Worm (Caenorhabditis elegans) whole organism, L3 larva: ENCODE results near the gene T06C10.3.

Experiments
- ZK546.5 ChIP-seq: sonication (generic microtip); optimal IDR thresholded peaks from 2 replicates; lab custom pipeline; 2017; ENCODE audit warnings: missing biosample characterization, missing genetic modification characterization
- aly-2 ChIP-seq: fragments of 150-350 bp; optimal IDR thresholded peaks from 2 replicates; lab custom pipeline; 2014; ENCODE audit warnings: missing biosample characterization, missing genetic modification characterization
- ceh-16 ChIP-seq: sonication (generic microtip); optimal IDR thresholded peaks from 2 replicates; lab custom pipeline; 2017; ENCODE audit warnings: missing biosample characterization, missing genetic modification characterization
- ceh-82 ChIP-seq: fragments of 150-350 bp; optimal IDR thresholded peaks from 2 replicates; lab custom pipeline; 2014; ENCODE audit warnings: missing biosample characterization, missing genetic modification characterization
- ceh-9 ChIP-seq: sonication (generic microtip); optimal IDR thresholded peaks from 2 replicates; lab custom pipeline; 2018; ENCODE audit warnings: missing biosample characterization, missing genetic modification characterization
- egl-27 ChIP-seq: sonication (generic microtip); optimal IDR thresholded peaks from 4 replicates; lab custom pipeline; 2017; ENCODE audit warnings: missing biosample characterization, missing genetic modification reagents, missing genetic modification characterization
- egl-5 ChIP-seq: fragments of 150-350 bp; optimal IDR thresholded peaks from 2 replicates; lab custom pipeline; 2017; ENCODE audit warnings: missing biosample characterization, missing genetic modification reagents, missing genetic modification characterization, inconsistent platforms
- elt-1 ChIP-seq: fragments of 150-350 bp; optimal IDR thresholded peaks from 2 replicates; lab custom pipeline; 2014; ENCODE audit warnings: missing biosample characterization, missing genetic modification characterization
- elt-2 ChIP-seq: sonication (generic microtip); optimal IDR thresholded peaks from 2 replicates; lab custom pipeline; 2016; ENCODE audit warnings: missing genetic modification reagents, mild to moderate bottlenecking, missing genetic modification characterization, missing compliant biosample characterization
- elt-3 ChIP-seq, 3 experiments: fragments of 150-350 bp in 1 of 3; sonication (generic microtip) in 2 of 3; optimal IDR thresholded peaks; 2 replicates in 2 of 3; 4 replicates in 1 of 3; lab custom pipeline; 2014 to 2017; ENCODE audit warnings: missing biosample characterization in 3 of 3, missing genetic modification characterization in 3 of 3
- eor-1 ChIP-seq, 2 experiments: fragments of 150-350 bp; optimal IDR thresholded peaks; 2 replicates each; lab custom pipeline; 2014 to 2018; ENCODE audit warnings: missing biosample characterization in 2 of 2, missing genetic modification characterization in 2 of 2
- fkh-10 ChIP-seq: sonication (generic microtip); optimal IDR thresholded peaks from 2 replicates; lab custom pipeline; 2017; ENCODE audit warnings: missing biosample characterization, missing genetic modification reagents, missing genetic modification characterization
- fos-1 ChIP-seq: fragments of 150-350 bp; optimal IDR thresholded peaks from 2 replicates; lab custom pipeline; 2014; ENCODE audit warnings: missing biosample characterization, missing genetic modification characterization
- hmg-11 ChIP-seq: sonication (generic microtip); optimal IDR thresholded peaks from 2 replicates; lab custom pipeline; 2016; ENCODE audit warnings: missing genetic modification characterization, missing compliant biosample characterization
- lin-15B ChIP-seq: fragments of 150-350 bp; optimal IDR thresholded peaks from 2 replicates; lab custom pipeline; 2014; ENCODE audit warnings: missing biosample characterization, missing genetic modification characterization
- lin-39 ChIP-seq: fragments of 150-350 bp; optimal IDR thresholded peaks from 2 replicates; lab custom pipeline; 2018; ENCODE audit warnings: missing biosample characterization, missing genetic modification reagents, missing genetic modification characterization
- mdl-1 ChIP-seq: fragments of 150-350 bp; optimal IDR thresholded peaks from 2 replicates; lab custom pipeline; 2014; ENCODE audit warnings: missing biosample characterization, missing genetic modification characterization
- mml-1 ChIP-seq: fragments of 150-350 bp; sonication (generic microtip); optimal IDR thresholded peaks from 3 replicates; lab custom pipeline; 2014; ENCODE audit warnings: missing biosample characterization, missing genetic modification characterization
- nfya-1 ChIP-seq: sonication (generic microtip); optimal IDR thresholded peaks from 2 replicates; lab custom pipeline; 2017; ENCODE audit warnings: missing genetic modification characterization, mild to moderate bottlenecking, missing compliant biosample characterization, antibody characterized with exemption, moderate library complexity; ENCODE audit not compliant: insufficient read depth
- nhr-12 ChIP-seq: fragments of 150-350 bp; optimal IDR thresholded peaks from 2 replicates; lab custom pipeline; 2014; ENCODE audit warnings: missing biosample characterization, missing genetic modification characterization
- nhr-23 ChIP-seq: fragments of 150-350 bp; optimal IDR thresholded peaks from 2 replicates; lab custom pipeline; 2014; ENCODE audit warnings: missing biosample characterization, missing genetic modification reagents, missing genetic modification characterization
- nhr-237 ChIP-seq: fragments of 150-350 bp; optimal IDR thresholded peaks from 2 replicates; lab custom pipeline; 2014; ENCODE audit warnings: missing biosample characterization, missing genetic modification characterization
- nhr-25 ChIP-seq: sonication (generic microtip); optimal IDR thresholded peaks from 2 replicates; lab custom pipeline; 2017; ENCODE audit warnings: missing biosample characterization, missing genetic modification characterization
- nhr-43 ChIP-seq: sonication (generic microtip); optimal IDR thresholded peaks from 2 replicates; lab custom pipeline; 2016; ENCODE audit warnings: mild to moderate bottlenecking, missing genetic modification characterization, missing compliant biosample characterization; ENCODE audit not compliant: poor library complexity, severe bottlenecking
- nhr-67 ChIP-seq: fragments of 150-350 bp; optimal IDR thresholded peaks from 2 replicates; lab custom pipeline; 2014; ENCODE audit warnings: missing biosample characterization, missing genetic modification characterization
- nhr-76 ChIP-seq: fragments of 150-350 bp; sonication (generic microtip); optimal IDR thresholded peaks from 5 replicates; lab custom pipeline; 2014; ENCODE audit warnings: missing biosample characterization, missing genetic modification characterization
- nhr-77 ChIP-seq: fragments of 150-350 bp; optimal IDR thresholded peaks from 2 replicates; lab custom pipeline; 2014; ENCODE audit warnings: missing biosample characterization, missing genetic modification characterization
- pha-4 ChIP-seq: fragments of 150-350 bp; optimal IDR thresholded peaks from 2 replicates; lab custom pipeline; 2014; ENCODE audit warnings: missing biosample characterization, missing genetic modification reagents, missing genetic modification characterization
- sea-2 ChIP-seq: fragments of 150-350 bp; sonication (generic microtip); optimal IDR thresholded peaks from 4 replicates; lab custom pipeline; 2014; ENCODE audit warnings: missing biosample characterization, missing genetic modification reagents, missing genetic modification characterization
- skn-1 ChIP-seq: fragments of 150-350 bp; optimal IDR thresholded peaks from 2 replicates; lab custom pipeline; 2014; ENCODE audit warnings: missing biosample characterization, missing genetic modification characterization
- snpc-4 ChIP-seq: fragments of 150-350 bp; optimal IDR thresholded peaks from 2 replicates; lab custom pipeline; 2014; ENCODE audit warnings: missing biosample characterization, missing genetic modification characterization
- unc-39 ChIP-seq: sonication (generic microtip); optimal IDR thresholded peaks from 4 replicates; lab custom pipeline; 2017; ENCODE audit warnings: missing biosample characterization, missing genetic modification characterization
- zag-1 ChIP-seq: fragments of 150-350 bp; optimal IDR thresholded peaks from 2 replicates; lab custom pipeline; 2014; ENCODE audit warnings: missing biosample characterization, missing genetic modification characterization
- ztf-11 ChIP-seq: fragments of 150-350 bp; optimal IDR thresholded peaks from 2 replicates; lab custom pipeline; 2014; ENCODE audit warnings: missing biosample characterization, missing genetic modification characterization
- ztf-4 ChIP-seq: fragments of 150-350 bp; optimal IDR thresholded peaks from 2 replicates; lab custom pipeline; 2014; ENCODE audit warnings: missing biosample characterization, missing genetic modification characterization

T06C10.3 gene

ce11 chrIV:7870451-7870850 is at the start of gene T06C10.3:
Gene T06C10.3, plus strand, starts transcription at chrIV:7870751.
- no peak for TF ChIP-seq fkh-10 (GFP tag; lab: Kevin White, UChicago)
- no peak for TF ChIP-seq ZK546.5
- no peak for TF ChIP-seq nhr-12 (tag; lab: Kevin White, UChicago)

- TF ChIP-seq ceh-82 (tag; lab: Kevin White, UChicago) (no peak), nhr-77 (no peak), nhr-43 (tag; lab: Kevin White, UChicago) (no peak), skn-1 (tag; lab: Kevin White, UChicago) (no peak), ztf-4 (no peak), nhr-76 (no peak), elt-2 (tag; lab: Kevin White, UChicago) (no peak), elt-1 (no peak), pha-4 (tag; lab: Kevin White, UChicago) (no peak), eor-1 (tag; optimal IDR thresholded peaks at IDR 0.05; lab: Kevin White, UChicago) (no peak), nhr-237 (tag; lab: Kevin White, UChicago) (no peak), nfya-1 (tag; lab: Kevin White, UChicago) (no peak), lin-15B (tag; lab: Kevin White, UChicago) (no peak), sea-2 (GFP tag; lab: Kevin White, UChicago) (no peak), aly-2 (tag; lab: Kevin White, UChicago) (no peak), mdl-1 (tag; lab: Kevin White, UChicago) (no peak), ceh-9 (no peak), nhr-12 (tag; lab: Kevin White, UChicago) (no peak), ZK546.5 (no peak), lin-39 (no peak)
Measured at ce11 chrIV:7822524-7822923, 48.0 kb upstream of the T06C10.3 start, which contains the start of gene T14A8.2. Gene T14A8.2, minus strand, starts transcription at chrIV:7822624.

- TF ChIP-seq nhr-25 (tag; lab: Kevin White, UChicago) (peak; percentile 16), nhr-23 (peak; percentile 53), sea-2 (GFP tag; lab: Kevin White, UChicago) (no peak)
- TF ChIP-seq, all 47 proteins: peak for 2
Measured at ce11 chrIV:7824649-7825048, 45.9 kb upstream of the T06C10.3 start.

ce11 chrIV:7829275-7829938 is 41.1 kb upstream of the T06C10.3 start, which contains the start of gene C06A6.4:
Gene C06A6.4, minus strand, starts transcription at chrIV:7829298.
- TF ChIP-seq elt-2 (tag; lab: Kevin White, UChicago) (peak; percentile 83), ztf-11 (tag; lab: Kevin White, UChicago) (no peak), zag-1 (tag; lab: Kevin White, UChicago) (no peak)

ce11 chrIV:7830151-7830550 is 40.4 kb upstream of the T06C10.3 start, which contains the start of gene mvb-12:
Gene mvb-12, plus strand, starts transcription at chrIV:7830525.
- TF ChIP-seq skn-1 (tag; lab: Kevin White, UChicago) (no peak), pha-4 (tag; lab: Kevin White, UChicago) (peak; percentile 80), lin-15B (tag; lab: Kevin White, UChicago) (peak; percentile 43), nhr-12 (tag; lab: Kevin White, UChicago) (no peak), hmg-11 (tag; lab: Kevin White, UChicago) (peak; percentile 23), snpc-4 (tag; lab: Kevin White, UChicago) (peak; percentile 38), fos-1 (tag; lab: Kevin White, UChicago) (no peak), egl-27 (tag; lab: Kevin White, UChicago) (no peak), fkh-10 (GFP tag; lab: Kevin White, UChicago) (no peak), elt-2 (tag; lab: Kevin White, UChicago) (peak; percentile 41), ceh-16 (no peak), nfya-1 (tag; lab: Kevin White, UChicago) (peak; percentile 42), egl-5 (tag; lab: Kevin White, UChicago) (peak; percentile 57), mml-1 (no peak), ztf-11 (tag; lab: Kevin White, UChicago) (no peak), elt-1 (no peak), nhr-67 (tag; lab: Kevin White, UChicago) (no peak), unc-39 (tag; lab: Kevin White, UChicago) (no peak), elt-3 (tag; optimal IDR thresholded peaks at IDR 0.05; lab: Kevin White, UChicago) (no peak), nhr-237 (tag; lab: Kevin White, UChicago) (no peak)
